Worm (Caenorhabditis elegans): Measurements from ENCODE around the gene Y66D12A.24.

Y66D12A.24 gene

DNA sequence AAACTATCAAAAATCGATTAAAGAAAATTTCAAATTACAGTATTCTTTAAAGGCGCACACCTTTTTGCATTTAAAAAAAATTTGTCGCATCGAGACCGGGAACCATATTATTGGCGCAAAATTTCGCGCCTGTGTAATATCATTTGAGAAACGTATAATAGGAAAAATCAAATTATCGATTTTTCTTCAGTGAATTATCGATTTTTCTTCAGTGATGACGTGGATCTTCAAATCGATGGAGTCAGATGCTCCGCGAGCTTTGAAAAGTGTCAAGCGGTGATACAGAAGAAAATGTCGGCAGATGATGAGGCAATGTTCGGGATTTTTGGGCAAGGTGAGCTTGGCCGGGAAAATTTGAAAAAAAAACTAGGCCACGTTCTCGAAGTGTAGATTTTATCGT, 38.8 kb downstream of the Y66D12A.24 start:
- TF ChIP-seq lsy-2 (tag; optimal IDR thresholded peaks at IDR 0.05) (no peak), cnd-1 (tag; optimal IDR thresholded peaks at IDR 0.05) (no peak), bed-3 (GFP tag; optimal IDR thresholded peaks at IDR 0.05) (no peak), drap-1 (GFP tag; optimal IDR thresholded peaks at IDR 0.05) (no peak), mls-2 (tag; optimal IDR thresholded peaks at IDR 0.05) (no peak), sptf-1 (tag; optimal IDR thresholded peaks at IDR 0.05) (no peak), nhr-237 (tag; optimal IDR thresholded peaks at IDR 0.05) (no peak), zip-8 (tag; optimal IDR thresholded peaks at IDR 0.05) (no peak), M03D4.4 (tag; optimal IDR thresholded peaks at IDR 0.05) (no peak), ham-2 (GFP tag; optimal IDR thresholded peaks at IDR 0.05) (no peak), pha-4 (tag; optimal IDR thresholded peaks at IDR 0.05) (no peak), sem-2 (GFP tag; optimal IDR thresholded peaks at IDR 0.05) (no peak), ceh-43 (GFP tag; optimal IDR thresholded peaks at IDR 0.05) (no peak), mep-1 (tag; optimal IDR thresholded peaks at IDR 0.05) (no peak)

DNA sequence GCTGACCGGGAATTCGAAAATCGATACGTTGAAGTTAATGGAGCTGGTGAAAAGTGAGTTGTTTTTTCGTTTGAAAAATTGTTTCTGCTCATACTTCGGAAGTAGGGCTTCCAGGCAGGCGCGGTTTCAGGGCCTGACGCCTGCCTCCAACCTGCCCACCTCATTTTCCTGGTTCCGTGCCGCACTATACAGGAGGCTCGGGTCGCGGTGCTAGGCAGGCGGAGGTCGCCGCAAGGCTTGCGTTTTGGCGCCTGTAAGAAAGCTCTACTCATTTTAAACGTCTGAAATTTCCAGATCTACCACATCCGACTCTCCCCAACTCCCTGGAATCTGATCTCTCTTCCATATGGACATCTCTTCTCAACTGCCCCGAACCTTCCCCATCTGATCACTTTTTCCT, 48.3 kb downstream of the Y66D12A.24 start:
- no peak for TF ChIP-seq ham-2 (GFP tag; optimal IDR thresholded peaks at IDR 0.05)
- TF ChIP-seq unc-39 (tag; optimal IDR thresholded peaks at IDR 0.05): no peak
- no peak for TF ChIP-seq blmp-1 (tag; optimal IDR thresholded peaks at IDR 0.05)
- no peak for TF ChIP-seq mab-5 (tag; optimal IDR thresholded peaks at IDR 0.05)

DNA sequence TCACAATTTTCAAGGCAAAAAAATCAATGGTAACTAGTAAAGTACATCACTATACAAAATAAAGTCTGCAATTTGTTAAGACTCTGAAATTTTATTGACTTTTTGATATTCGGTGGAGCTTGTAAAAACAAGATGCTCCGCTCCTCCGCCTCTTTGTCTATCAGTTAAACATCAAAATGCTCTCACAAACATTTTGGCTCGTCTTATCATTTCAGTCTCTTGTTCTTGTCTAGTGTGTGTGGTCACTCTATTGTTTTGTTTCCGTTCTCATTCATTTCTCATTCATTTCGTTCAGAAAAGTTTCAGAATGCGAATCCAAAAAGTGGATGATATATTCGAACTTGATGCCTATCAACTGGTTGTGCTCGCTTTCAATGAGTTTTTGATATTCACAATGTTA, 51.4 kb downstream of the Y66D12A.24 start, which contains the start of gene Y66D12A.13:
Gene Y66D12A.13 (plus strand): TSS at position 301 of the 400 bp plus-strand sequence.
- TF ChIP-seq nhr-237 (tag; optimal IDR thresholded peaks at IDR 0.05) (no peak), mls-2 (tag; optimal IDR thresholded peaks at IDR 0.05) (no peak), sptf-1 (tag; optimal IDR thresholded peaks at IDR 0.05) (no peak), ces-1 (GFP tag; optimal IDR thresholded peaks at IDR 0.05) (no peak), drap-1 (GFP tag; optimal IDR thresholded peaks at IDR 0.05) (no peak), mab-5 (tag; optimal IDR thresholded peaks at IDR 0.05) (no peak), nhr-76 (tag; optimal IDR thresholded peaks at IDR 0.05) (no peak), M03D4.4 (tag; optimal IDR thresholded peaks at IDR 0.05) (no peak), zip-8 (tag; optimal IDR thresholded peaks at IDR 0.05) (no peak)

Data from whole organism, mixed stage, embryonic.